Worm (Caenorhabditis elegans): ENCODE measurements around the gene str-261.

DNA sequence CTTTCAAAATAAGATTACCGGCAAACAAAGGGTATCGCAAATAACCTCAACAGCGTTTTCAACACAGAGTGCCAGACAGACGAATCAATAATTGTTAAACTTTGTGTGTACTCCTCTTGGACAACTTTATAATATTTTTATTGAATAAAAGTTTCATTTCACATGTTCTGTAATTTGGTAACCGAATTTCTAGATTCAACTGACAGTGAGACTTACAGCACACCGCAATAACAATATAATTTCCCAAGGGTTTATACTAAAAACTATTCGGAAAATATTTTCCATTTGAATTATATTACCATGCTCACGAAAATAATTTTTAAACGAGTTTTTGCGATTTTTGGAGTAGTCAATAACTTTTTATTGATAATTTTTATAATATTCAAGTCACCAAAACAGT lies 3.1 kb downstream of the str-261 start, which contains the start of gene str-246:
- no peak for TF ChIP-seq pha-4 (tag; optimal IDR thresholded peaks at IDR 0.05)
- no peak for TF ChIP-seq lsy-2 (tag; optimal IDR thresholded peaks at IDR 0.05)
- no peak for TF ChIP-seq ztf-11 (tag; optimal IDR thresholded peaks at IDR 0.05)
- no peak for TF ChIP-seq nhr-12 (tag; optimal IDR thresholded peaks at IDR 0.05)
